Worm (Caenorhabditis elegans) whole organism, young adult: Measurements from ENCODE around the gene ZK1248.20.
A peak's percentile ranks its signal among the peaks of the same experiment; 100 is the strongest.

Source experiments
- B0019.2 ChIP-seq: fragments of 200-800 bp; sonication (Bioruptor generic); conservative IDR thresholded peaks from 2 replicates; pipeline ENCODE4 v1.3.6; 2022; ENCODE audit warnings: missing genetic modification reagents, missing genetic modification characterization, missing compliant biosample characterization
- B0035.1 ChIP-seq: sonication (generic microtip); optimal IDR thresholded peaks from 2 replicates; lab custom pipeline; 2016; ENCODE audit warnings: missing genetic modification characterization, mild to moderate bottlenecking, missing compliant biosample characterization, missing genotype, missing genetic modification reagents
- B0261.1 ChIP-seq: sonication (generic microtip); optimal IDR thresholded peaks from 2 replicates; lab custom pipeline; 2016; ENCODE audit warnings: mild to moderate bottlenecking, missing genetic modification characterization, moderate library complexity, missing compliant biosample characterization
- B0336.3 ChIP-seq: fragments of 200-800 bp; sonication (Bioruptor generic); IDR thresholded peaks from 2 replicates; pipeline ENCODE4 v1.3.6; 2022; ENCODE audit warnings: missing genetic modification characterization, missing compliant biosample characterization
- C06A6.2 ChIP-seq: fragments of 200-800 bp; sonication (Bioruptor generic); conservative IDR thresholded peaks from 2 replicates; pipeline ENCODE4 v1.3.6; 2022; ENCODE audit warnings: missing genetic modification characterization, missing compliant biosample characterization
- C17E4.6 ChIP-seq: fragments of 200-800 bp; sonication (Bioruptor generic); IDR thresholded peaks from 2 replicates; pipeline ENCODE4 v1.3.6; 2022; ENCODE audit warnings: missing genetic modification reagents, missing genetic modification characterization, missing compliant biosample characterization
- F10E7.11 ChIP-seq: sonication (generic microtip); optimal IDR thresholded peaks from 2 replicates; lab custom pipeline; 2017; ENCODE audit warnings: mild to moderate bottlenecking, missing genetic modification characterization, moderate library complexity, missing compliant biosample characterization
- F23B12.7 ChIP-seq: sonication (generic microtip); optimal IDR thresholded peaks from 2 replicates; lab custom pipeline; 2017; ENCODE audit warnings: missing genetic modification characterization, mild to moderate bottlenecking, missing compliant biosample characterization, antibody characterized with exemption, moderate library complexity; ENCODE audit not compliant: insufficient read depth
- F33H1.4 ChIP-seq: fragments of 200-800 bp; sonication (Bioruptor generic); IDR thresholded peaks from 2 replicates; pipeline ENCODE4 v1.3.6; 2022; ENCODE audit warnings: missing genetic modification reagents, missing genetic modification characterization, missing compliant biosample characterization
- Y53F4B.3 ChIP-seq: fragments of 200-800 bp; sonication (Bioruptor generic); IDR thresholded peaks from 2 replicates; pipeline ENCODE4 v1.3.6; 2022; ENCODE audit warnings: missing genetic modification reagents, missing genetic modification characterization, missing compliant biosample characterization
- Y67H2A.10 ChIP-seq: fragments of 200-800 bp; sonication (Bioruptor generic); conservative IDR thresholded peaks from 2 replicates; pipeline ENCODE4 v1.3.6; 2022; ENCODE audit warnings: missing genetic modification reagents, missing genetic modification characterization, missing compliant biosample characterization
- Y79H2A.3 ChIP-seq: fragments of 200-800 bp; sonication (Bioruptor generic); conservative IDR thresholded peaks from 2 replicates; pipeline ENCODE4 v1.3.6; 2022; ENCODE audit warnings: missing genetic modification reagents, missing genetic modification characterization, missing compliant biosample characterization
- Y95B8A.8 ChIP-seq: fragments of 200-800 bp; sonication (Bioruptor generic); IDR thresholded peaks from 2 replicates; pipeline ENCODE4 v1.3.6; 2022; ENCODE audit warnings: missing genetic modification reagents, missing genetic modification characterization, missing compliant biosample characterization
- aptf-3 ChIP-seq: fragments of 200-800 bp; sonication (Bioruptor generic); IDR thresholded peaks from 2 replicates; pipeline ENCODE4 v1.3.6; 2022; ENCODE audit warnings: missing genetic modification characterization, missing compliant biosample characterization
- atf-7 ChIP-seq: sonication (generic microtip); optimal IDR thresholded peaks from 2 replicates; lab custom pipeline; 2017; ENCODE audit warnings: mild to moderate bottlenecking, missing genetic modification characterization, missing compliant biosample characterization
- attf-6 ChIP-seq: fragments of 200-800 bp; sonication (Bioruptor generic); IDR thresholded peaks from 2 replicates; pipeline ENCODE4 v1.3.6; 2022; ENCODE audit warnings: missing genetic modification reagents, missing genetic modification characterization, missing compliant biosample characterization
- bed-2 ChIP-seq: fragments of 200-800 bp; sonication (Bioruptor generic); IDR thresholded peaks from 2 replicates; pipeline ENCODE4 v1.3.6; 2022; ENCODE audit warnings: missing genetic modification reagents, missing genetic modification characterization, missing compliant biosample characterization
- cebp-1 ChIP-seq, 2 experiments: fragments of 200-800 bp in 1 of 2; sonication (Bioruptor generic) in 1 of 2; sonication (generic microtip) in 1 of 2; IDR thresholded peaks in 1 of 2; optimal IDR thresholded peaks in 1 of 2; 2 replicates each; pipeline versions ENCODE4 v1.3.6 to Lab custom; 2017 to 2022; ENCODE audit warnings: missing compliant biosample characterization in 2 of 2, missing genetic modification characterization in 2 of 2, mild to moderate bottlenecking in 1 of 2, missing genetic modification reagents in 1 of 2, moderate library complexity in 1 of 2
- ceh-91 ChIP-seq: fragments of 200-800 bp; sonication (Bioruptor generic); IDR thresholded peaks from 2 replicates; pipeline ENCODE4 v1.3.6; 2022; ENCODE audit warnings: missing genetic modification reagents, missing genetic modification characterization, missing compliant biosample characterization
- chd-7 ChIP-seq: sonication (generic microtip); optimal IDR thresholded peaks from 2 replicates; lab custom pipeline; 2016; ENCODE audit warnings: mild to moderate bottlenecking, missing genetic modification characterization, moderate library complexity, missing compliant biosample characterization
- die-1 ChIP-seq: sonication (generic microtip); optimal IDR thresholded peaks from 2 replicates; lab custom pipeline; 2016; ENCODE audit warnings: missing genotype, mild to moderate bottlenecking, missing genetic modification characterization, missing compliant biosample characterization
- dox-1 ChIP-seq: fragments of 200-800 bp; sonication (Bioruptor generic); IDR thresholded peaks from 2 replicates; pipeline ENCODE4 v1.3.6; 2022; ENCODE audit warnings: missing genetic modification reagents, missing genetic modification characterization, missing compliant biosample characterization
- dpff-1 ChIP-seq: sonication (generic microtip); optimal IDR thresholded peaks from 2 replicates; lab custom pipeline; 2017; ENCODE audit warnings: mild to moderate bottlenecking, missing genetic modification characterization, missing compliant biosample characterization
- egrh-3 ChIP-seq: fragments of 200-800 bp; sonication (Bioruptor generic); IDR thresholded peaks from 2 replicates; pipeline ENCODE4 v1.3.6; 2022; ENCODE audit warnings: missing genetic modification reagents, missing genetic modification characterization, missing compliant biosample characterization
- ekl-4 ChIP-seq: fragments of 200-800 bp; sonication (Bioruptor generic); IDR thresholded peaks from 2 replicates; pipeline ENCODE4 v1.3.6; 2022; ENCODE audit warnings: missing genetic modification reagents, missing genetic modification characterization, missing compliant biosample characterization
- gei-17 ChIP-seq: fragments of 200-800 bp; sonication (Bioruptor generic); optimal IDR thresholded peaks from 2 replicates; lab custom pipeline; 2018; ENCODE audit warnings: mild to moderate bottlenecking, missing genetic modification characterization, missing compliant biosample characterization
- hlh-26 ChIP-seq: fragments of 200-800 bp; sonication (Bioruptor generic); conservative IDR thresholded peaks from 2 replicates; pipeline ENCODE4 v1.3.6; 2022; ENCODE audit warnings: missing genetic modification reagents, missing genetic modification characterization, missing compliant biosample characterization
- hsf-1 ChIP-seq: fragments of 200-800 bp; sonication (Bioruptor generic); IDR thresholded peaks from 2 replicates; pipeline ENCODE4 v1.3.6; 2022; ENCODE audit warnings: missing genetic modification reagents, missing genetic modification characterization, missing compliant biosample characterization
- let-526 ChIP-seq: fragments of 200-800 bp; sonication (Bioruptor generic); IDR thresholded peaks from 2 replicates; pipeline ENCODE4 v1.3.6; 2022; ENCODE audit warnings: missing genetic modification reagents, missing genetic modification characterization, missing compliant biosample characterization
- madf-8 ChIP-seq: fragments of 200-800 bp; sonication (Bioruptor generic); conservative IDR thresholded peaks from 2 replicates; pipeline ENCODE4 v1.3.6; 2022; ENCODE audit warnings: missing genetic modification reagents, missing genetic modification characterization, missing compliant biosample characterization
- mel-28 ChIP-seq: sonication (generic microtip); optimal IDR thresholded peaks from 2 replicates; lab custom pipeline; 2016; ENCODE audit warnings: borderline replicate concordance, mild to moderate bottlenecking, missing genetic modification characterization, missing compliant biosample characterization
- mes-4 ChIP-seq: sonication (generic microtip); optimal IDR thresholded peaks from 2 replicates; lab custom pipeline; 2016; ENCODE audit warnings: missing genotype, missing genetic modification characterization, missing compliant biosample characterization
- nhr-120 ChIP-seq: fragments of 200-800 bp; sonication (Bioruptor generic); IDR thresholded peaks from 2 replicates; pipeline ENCODE4 v1.3.6; 2022; ENCODE audit warnings: missing genetic modification characterization, missing compliant biosample characterization
- rec-8 ChIP-seq, 2 experiments: sonication (generic microtip); optimal IDR thresholded peaks; 2 replicates each; lab custom pipeline; 2016; ENCODE audit warnings: mild to moderate bottlenecking in 2 of 2, missing genetic modification characterization in 2 of 2, missing genetic modification reagents in 2 of 2, missing genotype in 2 of 2, missing biosample characterization in 1 of 2, missing compliant biosample characterization in 1 of 2, moderate library complexity in 1 of 2
- sdz-38 ChIP-seq: sonication (generic microtip); optimal IDR thresholded peaks from 2 replicates; lab custom pipeline; 2016; ENCODE audit warnings: missing genotype, missing genetic modification characterization, missing compliant biosample characterization
- snpc-1.1 ChIP-seq: sonication (generic microtip); optimal IDR thresholded peaks from 2 replicates; lab custom pipeline; 2017; ENCODE audit warnings: missing genetic modification characterization, mild to moderate bottlenecking, missing compliant biosample characterization, antibody characterized with exemption, moderate library complexity, missing genotype, missing genetic modification reagents; ENCODE audit not compliant: insufficient read depth
- snpc-4 ChIP-seq, 5 experiments: fragments of 150-350 bp in 1 of 5; sonication (generic microtip) in 4 of 5; optimal IDR thresholded peaks; 2 replicates each; lab custom pipeline; 2014 to 2018; ENCODE audit warnings: missing genetic modification characterization in 5 of 5, missing biosample characterization in 3 of 5, antibody characterized with exemption in 2 of 5, mild to moderate bottlenecking in 2 of 5, missing compliant biosample characterization in 2 of 5, missing genotype in 2 of 5, moderate library complexity in 2 of 5, missing genetic modification reagents in 1 of 5
- somi-1 ChIP-seq: fragments of 200-800 bp; sonication (Bioruptor generic); optimal IDR thresholded peaks from 2 replicates; lab custom pipeline; 2018; ENCODE audit warnings: mild to moderate bottlenecking, missing genetic modification characterization, missing compliant biosample characterization
- tlf-1 ChIP-seq: fragments of 200-800 bp; sonication (Bioruptor generic); optimal IDR thresholded peaks from 2 replicates; lab custom pipeline; 2018; ENCODE audit warnings: mild to moderate bottlenecking, missing genetic modification characterization, missing compliant biosample characterization
- unc-62 ChIP-seq: fragments of 150-350 bp; optimal IDR thresholded peaks from 2 replicates; lab custom pipeline; 2014; ENCODE audit warnings: missing biosample characterization, missing genetic modification reagents, missing genetic modification characterization
- xnd-1 ChIP-seq: sonication (generic microtip); optimal IDR thresholded peaks from 2 replicates; lab custom pipeline; 2016; ENCODE audit warnings: missing genotype, missing genetic modification reagents, missing genetic modification characterization, missing compliant biosample characterization
- ztf-18 ChIP-seq: sonication (generic microtip); optimal IDR thresholded peaks from 2 replicates; lab custom pipeline; 2016; ENCODE audit warnings: missing genotype, mild to moderate bottlenecking, missing genetic modification characterization, missing compliant biosample characterization
- ztf-22 ChIP-seq: fragments of 200-800 bp; sonication (Bioruptor generic); optimal IDR thresholded peaks from 2 replicates; lab custom pipeline; 2018; ENCODE audit warnings: mild to moderate bottlenecking, missing genetic modification characterization, moderate library complexity, missing compliant biosample characterization

The ZK1248.20 gene

ce11 chrII:5844694-5845129, 28.3 kb downstream of the ZK1248.20 start (continued):
- TF ChIP-seq snpc-1.1 (tag; lab: Kevin White, UChicago) (peak; percentile 99), dpff-1 (tag; lab: Kevin White, UChicago) (peak; percentile 81), rec-8 (tag; optimal IDR thresholded peaks at IDR 0.05; lab: Kevin White, UChicago) (peak; percentile 86 to 93), ztf-22 (peak; percentile 98), ekl-4 (GFP tag; lab: Robert Waterston, UW) (peak; percentile 99), C06A6.2 (GFP tag; lab: Robert Waterston, UW) (peak; percentile 99), dox-1 (GFP tag; lab: Robert Waterston, UW) (peak; percentile 99), madf-8 (GFP tag; lab: Robert Waterston, UW) (peak; percentile 84), chd-7 (peak; percentile 100), B0336.3 (peak; percentile 100), Y95B8A.8 (GFP tag; lab: Robert Waterston, UW) (peak; percentile 98), somi-1 (peak; percentile 98), F23B12.7 (tag; lab: Kevin White, UChicago) (peak; percentile 98), ceh-91 (GFP tag; lab: Robert Waterston, UW) (peak; percentile 76), aptf-3 (GFP tag; lab: Robert Waterston, UW) (peak; percentile 81), unc-62 (GFP tag; lab: Kevin White, UChicago) (peak; percentile 67), F33H1.4 (GFP tag; lab: Robert Waterston, UW) (peak; percentile 81), tlf-1 (GFP tag; lab: Kevin White, UChicago) (peak; percentile 99), hsf-1 (GFP tag; lab: Robert Waterston, UW) (peak; percentile 82), snpc-4 (GFP tag; optimal IDR thresholded peaks at IDR 0.05; lab: Kevin White, UChicago) (peak; percentile 100), snpc-4 (tag; optimal IDR thresholded peaks at IDR 0.05; lab: Kevin White, UChicago) (peak; percentile 100), attf-6 (peak; percentile 100), Y67H2A.10 (peak; percentile 90), bed-2 (GFP tag; lab: Robert Waterston, UW) (peak; percentile 94), Y79H2A.3 (GFP tag; lab: Robert Waterston, UW) (peak; percentile 94), mel-28 (tag; lab: Kevin White, UChicago) (peak; percentile 87), hlh-26 (GFP tag; lab: Robert Waterston, UW) (no peak), xnd-1 (tag; lab: Kevin White, UChicago) (peak; percentile 71), B0019.2 (GFP tag; lab: Robert Waterston, UW) (peak; percentile 82), ztf-18 (tag; lab: Kevin White, UChicago) (peak; percentile 88)

- TF ChIP-seq ceh-91 (GFP tag; lab: Robert Waterston, UW): no peak
- no peak for TF ChIP-seq nhr-120
- no peak for TF ChIP-seq B0035.1 (tag; lab: Kevin White, UChicago)
- no peak for TF ChIP-seq sdz-38 (tag; lab: Kevin White, UChicago)
- TF ChIP-seq F10E7.11 (tag; lab: Kevin White, UChicago): no peak
- no peak for TF ChIP-seq die-1 (tag; lab: Kevin White, UChicago)
- TF ChIP-seq C17E4.6: no peak
- no peak for TF ChIP-seq B0261.1 (tag; lab: Kevin White, UChicago)
- no peak for TF ChIP-seq mes-4 (tag; lab: Kevin White, UChicago)
- TF ChIP-seq cebp-1 (GFP tag; IDR thresholded peaks at IDR 0.05; lab: Robert Waterston, UW): no peak
- TF ChIP-seq cebp-1 (tag; optimal IDR thresholded peaks at IDR 0.05; lab: Kevin White, UChicago): no peak
- no peak for TF ChIP-seq B0019.2 (GFP tag; lab: Robert Waterston, UW)
- no peak for TF ChIP-seq atf-7 (tag; lab: Kevin White, UChicago)
- TF ChIP-seq let-526: no peak
- no peak for TF ChIP-seq egrh-3 (GFP tag; lab: Robert Waterston, UW)
- no peak for TF ChIP-seq madf-8 (GFP tag; lab: Robert Waterston, UW)
- no peak for TF ChIP-seq gei-17 (GFP tag; lab: Kevin White, UChicago)
- no peak for TF ChIP-seq Y53F4B.3
- TF ChIP-seq ekl-4 (GFP tag; lab: Robert Waterston, UW): no peak
Measured at ce11 chrII:5845441-5845840, 29.0 kb downstream of the ZK1248.20 start, which contains the start of the genes ZK1248.17 and H41C03.3. ZK1248.17 (minus strand) TSS chrII:5845541. H41C03.3 (plus strand) TSS chrII:5845777.
